Fruit fly (Drosophila melanogaster) whole organism, embryonic: ENCODE measurements around the gene wda.

Source experiments
- Adf1 ChIP-seq: fragments of 200-800 bp; sonication (Bioruptor generic); IDR thresholded peaks from 2 replicates; pipeline ENCODE4 v1.3.6; 2022; ENCODE audit warnings: missing biosample characterization, missing genetic modification characterization
- Asciz ChIP-seq: fragments of 200-800 bp; sonication (Bioruptor generic); optimal IDR thresholded peaks from 2 replicates; lab custom pipeline; 2017; ENCODE audit warnings: missing biosample characterization, mild to moderate bottlenecking, missing genetic modification characterization, missing genetic modification reagents
- C15 ChIP-seq: fragments of 200-800 bp; sonication (Bioruptor generic); IDR thresholded peaks from 3 replicates; pipeline ENCODE4 v1.3.6; 2022; ENCODE audit warnings: missing biosample characterization, missing genetic modification characterization
- CG11247 ChIP-seq: fragments of 200-800 bp; sonication (Bioruptor generic); IDR thresholded peaks from 2 replicates; pipeline ENCODE4 v1.3.6; 2022; ENCODE audit warnings: missing biosample characterization, missing genetic modification characterization
- CG11456 ChIP-seq: fragments of 200-800 bp; sonication (Bioruptor generic); IDR thresholded peaks from 3 replicates; pipeline ENCODE4 v1.3.6; 2022; ENCODE audit warnings: missing biosample characterization, missing genetic modification characterization
- CG11560 ChIP-seq: fragments of 200-800 bp; sonication (Bioruptor generic); IDR thresholded peaks from 3 replicates; pipeline ENCODE4 v1.3.6; 2022; ENCODE audit warnings: missing biosample characterization, missing genetic modification characterization
- CG12155 ChIP-seq: fragments of 200-800 bp; sonication (Bioruptor generic); optimal IDR thresholded peaks from 3 replicates; lab custom pipeline; 2016; ENCODE audit warnings: missing biosample characterization, missing genetic modification characterization
- CG1233 ChIP-seq: fragments of 200-800 bp; sonication (Bioruptor generic); optimal IDR thresholded peaks from 4 replicates; lab custom pipeline; 2018; ENCODE audit warnings: missing biosample characterization, mild to moderate bottlenecking, missing genetic modification characterization
- CG12659 ChIP-seq: fragments of 200-800 bp; sonication (Bioruptor generic); optimal IDR thresholded peaks from 3 replicates; lab custom pipeline; 2017; ENCODE audit warnings: mild to moderate bottlenecking, missing biosample characterization, missing genetic modification reagents, missing genetic modification characterization
- CG1529 ChIP-seq: fragments of 200-800 bp; sonication (Bioruptor generic); optimal IDR thresholded peaks from 3 replicates; lab custom pipeline; 2018; ENCODE audit warnings: missing biosample characterization, missing genetic modification characterization
- CG15601 ChIP-seq: fragments of 200-800 bp; sonication (Bioruptor generic); optimal IDR thresholded peaks from 3 replicates; lab custom pipeline; 2019; ENCODE audit warnings: missing biosample characterization, mild to moderate bottlenecking, missing genetic modification characterization, moderate library complexity
- CG15696 ChIP-seq: fragments of 200-800 bp; sonication (Bioruptor generic); optimal IDR thresholded peaks from 2 replicates; lab custom pipeline; 2019; ENCODE audit warnings: missing biosample characterization, mild to moderate bottlenecking, missing genetic modification characterization, moderate library complexity
- CG16779 ChIP-seq: fragments of 200-800 bp; sonication (Bioruptor generic); IDR thresholded peaks from 2 replicates; pipeline ENCODE4 v1.3.6; 2022; ENCODE audit warnings: missing biosample characterization, missing genetic modification characterization
- CG2678 ChIP-seq: fragments of 200-800 bp; sonication (Bioruptor generic); optimal IDR thresholded peaks from 3 replicates; lab custom pipeline; 2019; ENCODE audit warnings: missing biosample characterization, mild to moderate bottlenecking, missing genetic modification characterization, moderate library complexity
- CG33557 ChIP-seq: fragments of 200-800 bp; sonication (Bioruptor generic); optimal IDR thresholded peaks from 2 replicates; lab custom pipeline; 2019; ENCODE audit warnings: missing biosample characterization, mild to moderate bottlenecking, missing genetic modification characterization, moderate library complexity
- CG3838 ChIP-seq: fragments of 200-800 bp; sonication (Bioruptor generic); optimal IDR thresholded peaks from 3 replicates; lab custom pipeline; 2016; ENCODE audit warnings: missing biosample characterization, missing genetic modification characterization
- CG3847 ChIP-seq: fragments of 200-800 bp; sonication (Bioruptor generic); IDR thresholded peaks from 2 replicates; pipeline ENCODE4 v1.3.6; 2022; ENCODE audit warnings: missing biosample characterization, missing genetic modification characterization
- CG4404 ChIP-seq: fragments of 200-800 bp; sonication (Bioruptor generic); IDR thresholded peaks from 2 replicates; pipeline ENCODE4 v1.3.6; 2022; ENCODE audit warnings: missing biosample characterization, missing genetic modification characterization
- CG4730 ChIP-seq: fragments of 200-800 bp; sonication (Bioruptor generic); IDR thresholded peaks from 2 replicates; pipeline ENCODE4 v1.3.6; 2022; ENCODE audit warnings: missing biosample characterization, missing genetic modification characterization
- CG6765 ChIP-seq: fragments of 200-800 bp; sonication (Bioruptor generic); optimal IDR thresholded peaks from 3 replicates; lab custom pipeline; 2017; ENCODE audit warnings: missing biosample characterization, mild to moderate bottlenecking, missing genetic modification characterization
- CG6791 ChIP-seq: fragments of 200-800 bp; sonication (Bioruptor generic); IDR thresholded peaks from 3 replicates; pipeline ENCODE4 v1.3.6; 2022; ENCODE audit warnings: missing biosample characterization, missing genetic modification characterization; ENCODE audit not compliant: partially characterized antibody
- CG9727 ChIP-seq: fragments of 200-800 bp; sonication (Bioruptor generic); optimal IDR thresholded peaks from 3 replicates; lab custom pipeline; 2017; ENCODE audit warnings: missing biosample characterization, mild to moderate bottlenecking, missing genetic modification characterization
- CG9797 ChIP-seq: fragments of 200-800 bp; sonication (Bioruptor generic); optimal IDR thresholded peaks from 3 replicates; lab custom pipeline; 2018; ENCODE audit warnings: missing biosample characterization, mild to moderate bottlenecking, missing genetic modification characterization
- CoRest ChIP-seq: fragments of 200-800 bp; sonication (Bioruptor generic); optimal IDR thresholded peaks from 3 replicates; lab custom pipeline; 2018; ENCODE audit warnings: missing biosample characterization, mild to moderate bottlenecking, missing genetic modification characterization, moderate library complexity
- D ChIP-seq, 2 experiments: fragments of 200-800 bp in 1 of 2; fragments of >200 bp in 1 of 2; sonication (Bioruptor generic) in 1 of 2; optimal IDR thresholded peaks; 2 replicates in 1 of 2; 3 replicates in 1 of 2; lab custom pipeline; 2017; ENCODE audit warnings: mild to moderate bottlenecking in 1 of 2, missing biosample characterization in 1 of 2, missing genetic modification characterization in 1 of 2, missing genetic modification reagents in 1 of 2
- Dp ChIP-seq: fragments of 200-800 bp; sonication (Bioruptor generic); optimal IDR thresholded peaks from 2 replicates; lab custom pipeline; 2018; ENCODE audit warnings: missing biosample characterization, mild to moderate bottlenecking, missing genetic modification characterization, moderate library complexity
- ERR ChIP-seq: fragments of 200-800 bp; sonication (Bioruptor generic); optimal IDR thresholded peaks from 2 replicates; lab custom pipeline; 2016; ENCODE audit warnings: missing biosample characterization, missing genetic modification characterization
- Ets97D ChIP-seq: fragments of 200-800 bp; sonication (Bioruptor generic); optimal IDR thresholded peaks from 3 replicates; lab custom pipeline; 2016; ENCODE audit warnings: missing biosample characterization, missing genetic modification characterization
- GATAe ChIP-seq: fragments of 200-800 bp; sonication (Bioruptor generic); conservative IDR thresholded peaks from 2 replicates; pipeline ENCODE4 v1.3.6; 2022; ENCODE audit warnings: missing biosample characterization, missing genetic modification characterization
- Hand ChIP-seq: fragments of 200-800 bp; sonication (Bioruptor generic); optimal IDR thresholded peaks from 2 replicates; lab custom pipeline; 2017; ENCODE audit warnings: mild to moderate bottlenecking, missing biosample characterization, missing genetic modification reagents, missing genetic modification characterization
- HmgZ ChIP-seq: fragments of 200-800 bp; sonication (Bioruptor generic); optimal IDR thresholded peaks from 2 replicates; lab custom pipeline; 2018; ENCODE audit warnings: missing biosample characterization, mild to moderate bottlenecking, missing genetic modification characterization
- Hr78 ChIP-seq, 2 experiments: fragments of 200-800 bp in 1 of 2; fragments of >200 bp in 1 of 2; sonication (Bioruptor generic) in 1 of 2; optimal IDR thresholded peaks; 2 replicates each; lab custom pipeline; 2017 to 2019; ENCODE audit warnings: missing biosample characterization in 2 of 2, missing genetic modification characterization in 2 of 2, mild to moderate bottlenecking in 1 of 2, moderate library complexity in 1 of 2
- Lpt ChIP-seq: fragments of >200 bp; optimal IDR thresholded peaks from 2 replicates; lab custom pipeline; 2018; ENCODE audit warnings: missing biosample characterization, missing genetic modification characterization
- Neu2 ChIP-seq: fragments of 200-800 bp; sonication (Bioruptor generic); optimal IDR thresholded peaks from 3 replicates; lab custom pipeline; 2016; ENCODE audit warnings: missing biosample characterization, missing genetic modification characterization, borderline replicate concordance
- Ravus ChIP-seq: fragments of 200-800 bp; sonication (Bioruptor generic); IDR thresholded peaks from 2 replicates; pipeline ENCODE4 v1.3.6; 2022; ENCODE audit warnings: missing biosample characterization, missing genetic modification characterization
- Trl ChIP-seq, 3 experiments: fragments of >200 bp in 2 of 3; fragments of 200-800 bp in 1 of 3; sonication (Bioruptor generic) in 1 of 3; optimal IDR thresholded peaks; 2 replicates in 1 of 3; 3 replicates in 2 of 3; lab custom pipeline; 2016 to 2017; ENCODE audit warnings: missing biosample characterization in 1 of 3, missing genetic modification characterization in 1 of 3
- ac ChIP-seq: fragments of 200-800 bp; sonication (Bioruptor generic); optimal IDR thresholded peaks from 3 replicates; lab custom pipeline; 2017; ENCODE audit warnings: missing biosample characterization, mild to moderate bottlenecking, missing genetic modification characterization
- ase ChIP-seq: fragments of 200-800 bp; sonication (Bioruptor generic); IDR thresholded peaks from 3 replicates; pipeline ENCODE4 v1.3.6; 2022; ENCODE audit warnings: missing biosample characterization, missing genetic modification characterization
- chif ChIP-seq, 2 experiments: fragments of 200-800 bp; sonication (Bioruptor generic); optimal IDR thresholded peaks; 3 replicates each; lab custom pipeline; 2016; ENCODE audit warnings: missing biosample characterization in 2 of 2, missing genetic modification characterization in 2 of 2
- dmrt11E ChIP-seq: fragments of 200-800 bp; sonication (Bioruptor generic); optimal IDR thresholded peaks from 3 replicates; lab custom pipeline; 2018; ENCODE audit warnings: missing biosample characterization, mild to moderate bottlenecking, missing genetic modification characterization, moderate library complexity
- dmrt99B ChIP-seq: fragments of 200-800 bp; sonication (Bioruptor generic); optimal IDR thresholded peaks from 2 replicates; lab custom pipeline; 2018; ENCODE audit warnings: missing biosample characterization, mild to moderate bottlenecking, missing genetic modification characterization, moderate library complexity
- gce ChIP-seq: fragments of 200-800 bp; sonication (Bioruptor generic); IDR thresholded peaks from 3 replicates; pipeline ENCODE4 v1.3.6; 2022; ENCODE audit warnings: missing biosample characterization, missing genetic modification characterization
- gsb ChIP-seq: fragments of 200-800 bp; sonication (Bioruptor generic); IDR thresholded peaks from 2 replicates; pipeline ENCODE4 v1.3.6; 2022; ENCODE audit warnings: missing biosample characterization, missing genetic modification characterization
- klu ChIP-seq: fragments of 200-800 bp; sonication (Bioruptor generic); IDR thresholded peaks from 2 replicates; pipeline ENCODE4 v1.3.6; 2022; ENCODE audit warnings: missing biosample characterization, missing genetic modification characterization
- pho ChIP-seq: fragments of 200-800 bp; sonication (Bioruptor generic); optimal IDR thresholded peaks from 2 replicates; lab custom pipeline; 2016; ENCODE audit warnings: missing biosample characterization, missing genetic modification characterization
- sisA ChIP-seq: fragments of 200-800 bp; sonication (Bioruptor generic); IDR thresholded peaks from 2 replicates; pipeline ENCODE4 v1.3.6; 2022; ENCODE audit warnings: missing biosample characterization, missing genetic modification characterization
- sug ChIP-seq: fragments of 200-800 bp; optimal IDR thresholded peaks from 2 replicates; lab custom pipeline; 2019; ENCODE audit warnings: missing biosample characterization, mild to moderate bottlenecking, missing genetic modification characterization, moderate library complexity
- zen ChIP-seq: fragments of 200-800 bp; sonication (Bioruptor generic); optimal IDR thresholded peaks from 3 replicates; lab custom pipeline; 2018; ENCODE audit warnings: missing biosample characterization, mild to moderate bottlenecking, missing genetic modification characterization, moderate library complexity
- zfh1 ChIP-seq: fragments of 200-800 bp; sonication (Bioruptor generic); IDR thresholded peaks from 3 replicates; pipeline ENCODE4 v1.3.6; 2022; ENCODE audit warnings: missing biosample characterization, missing genetic modification characterization

wda gene

dm6 chr3R:23297132-23297862 is 39.4 kb upstream of the wda start (continued):
- TF ChIP-seq Trl (optimal IDR thresholded peaks at IDR 0.05; lab: Kevin White, UChicago) (no peak), Trl (GFP tag; optimal IDR thresholded peaks at IDR 0.05; lab: Kevin White, UChicago) (no peak), ase (no peak), dmrt11E (tag; lab: Kevin White, UChicago) (peak; percentile 81), Adf1 (no peak; the same call in 1 of the 2 replicates), pho (GFP tag; lab: Kevin White, UChicago) (no peak), CG4404 (no peak), CG11247 (no peak), CG33557 (GFP tag; lab: Kevin White, UChicago) (no peak), chif (GFP tag; optimal IDR thresholded peaks at IDR 0.05; lab: Kevin White, UChicago) (peak in 1 of 2 experiments; percentile 49), Dp (GFP tag; lab: Kevin White, UChicago) (no peak), ac (no peak), zen (tag; lab: Kevin White, UChicago) (peak; percentile 39), CG11456 (GFP tag; lab: Robert Waterston, UW) (no peak), Asciz (GFP tag; lab: Kevin White, UChicago) (no peak), C15 (no peak), Lpt (GFP tag; lab: Kevin White, UChicago) (no peak), CG6765 (peak; percentile 56), CG3847 (no peak), CG2678 (peak; percentile 34), CG4730 (GFP tag; lab: Robert Waterston, UW) (no peak), Ets97D (GFP tag; lab: Kevin White, UChicago) (peak; percentile 83), gce (GFP tag; lab: Robert Waterston, UW) (no peak), Ravus (GFP tag; lab: Robert Waterston, UW) (no peak), dmrt99B (tag; lab: Kevin White, UChicago) (peak; percentile 20), sug (tag; lab: Kevin White, UChicago) (no peak), CG11560 (tag; lab: Robert Waterston, UW) (no peak), CoRest (peak; percentile 31), CG12155 (GFP tag; lab: Kevin White, UChicago) (no peak), GATAe (GFP tag; lab: Robert Waterston, UW) (no peak), CG9727 (GFP tag; lab: Kevin White, UChicago) (peak; percentile 60), sisA (GFP tag; lab: Robert Waterston, UW) (peak; percentile 37; the same call in 1 of the 2 replicates), Neu2 (GFP tag; lab: Kevin White, UChicago) (no peak), zfh1 (GFP tag; lab: Robert Waterston, UW) (peak; percentile 68; the same call in 2 of the 3 replicates), CG1529 (GFP tag; lab: Kevin White, UChicago) (no peak), D (optimal IDR thresholded peaks at IDR 0.05; lab: Kevin White, UChicago) (no peak), D (GFP tag; optimal IDR thresholded peaks at IDR 0.05; lab: Kevin White, UChicago) (no peak), CG15696 (tag; lab: Kevin White, UChicago) (peak; percentile 63), gsb (GFP tag; lab: Robert Waterston, UW) (no peak), ERR (GFP tag; lab: Kevin White, UChicago) (no peak), klu (no peak), CG15601 (tag; lab: Kevin White, UChicago) (no peak), HmgZ (tag; lab: Kevin White, UChicago) (no peak), Hand (no peak), CG6791 (GFP tag; lab: Robert Waterston, UW) (no peak), CG9797 (GFP tag; lab: Kevin White, UChicago) (no peak), Hr78 (GFP tag; optimal IDR thresholded peaks at IDR 0.05; lab: Kevin White, UChicago) (no peak), CG16779 (GFP tag; lab: Robert Waterston, UW) (no peak), CG3838 (GFP tag; lab: Kevin White, UChicago) (no peak), CG1233 (GFP tag; lab: Kevin White, UChicago) (peak; percentile 9), CG12659 (GFP tag; lab: Kevin White, UChicago) (no peak)
